Fruit fly (Drosophila melanogaster): ENCODE results near the gene CG13358.

The CG13358 gene

DNA sequence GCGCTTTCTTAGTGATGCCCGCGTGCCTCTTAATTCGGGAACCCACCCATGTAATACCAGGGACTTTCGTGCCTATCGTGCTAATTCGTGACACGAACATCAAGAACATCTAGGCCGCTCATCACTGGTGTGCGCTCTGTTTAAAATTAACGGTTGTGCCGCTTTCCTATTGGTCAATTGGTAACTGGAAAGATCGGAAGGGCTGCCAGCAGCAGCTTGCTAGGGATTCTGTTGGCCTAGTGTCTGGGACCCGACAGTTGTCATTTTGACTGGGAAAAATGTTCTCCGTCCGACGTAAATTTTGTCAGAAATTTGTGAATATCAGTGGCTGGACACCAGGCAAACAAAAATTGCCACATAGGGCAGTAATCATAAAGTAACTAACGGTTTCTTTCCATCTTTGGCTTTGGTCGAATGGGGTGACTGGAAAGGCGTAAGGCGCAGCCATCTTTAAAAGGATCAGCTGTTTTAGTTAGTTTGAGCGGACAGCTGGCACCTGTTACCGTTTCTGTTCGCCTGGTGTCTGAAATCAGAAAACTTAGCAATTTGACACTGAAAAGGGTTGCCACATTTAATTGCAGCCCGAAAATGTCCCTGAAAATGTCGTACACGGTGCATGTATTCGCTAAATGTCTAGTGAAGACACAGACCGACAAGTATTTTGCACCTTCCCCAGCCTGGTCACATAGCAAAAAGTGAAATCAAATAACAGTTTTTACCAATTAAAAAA, 45.7 kb downstream of the CG13358 start, which contains the start of gene CG5273 (continued):
- TF ChIP-seq CG15269 (tag; optimal IDR thresholded peaks at IDR 0.05) (peak; percentile 2), fd3F (GFP tag; optimal IDR thresholded peaks at IDR 0.05) (no peak), CG6175 (GFP tag; IDR thresholded peaks at IDR 0.05) (no peak), gt (GFP tag; IDR thresholded peaks at IDR 0.05) (no peak), CG12744 (GFP tag; optimal IDR thresholded peaks at IDR 0.05) (no peak), CG15479 (GFP tag; optimal IDR thresholded peaks at IDR 0.05) (no peak), CG32532 (GFP tag; IDR thresholded peaks at IDR 0.05) (no peak; the same call in 1 of the 2 replicates), ci (GFP tag; IDR thresholded peaks at IDR 0.05) (peak; percentile 44; the same call in 2 of the 3 replicates), CG42726 (GFP tag; IDR thresholded peaks at IDR 0.05; ENCODE audit: partially characterized antibody) (peak; percentile 85), CG6683 (GFP tag; optimal IDR thresholded peaks at IDR 0.05) (no peak), az2 (GFP tag; optimal IDR thresholded peaks at IDR 0.05) (no peak), knrl (GFP tag; IDR thresholded peaks at IDR 0.05; ENCODE audit: partially characterized antibody) (peak; percentile 81), MESR4 (GFP tag; optimal IDR thresholded peaks at IDR 0.05) (peak; percentile 85), salm (tag; optimal IDR thresholded peaks at IDR 0.05) (peak; percentile 33), gcm2 (GFP tag; optimal IDR thresholded peaks at IDR 0.05) (no peak), CG11398 (GFP tag; optimal IDR thresholded peaks at IDR 0.05) (no peak), gsb-n (tag; optimal IDR thresholded peaks at IDR 0.05) (peak; percentile 25), tio (GFP tag; optimal IDR thresholded peaks at IDR 0.05) (no peak), CG1832 (GFP tag; optimal IDR thresholded peaks at IDR 0.05) (no peak), CG4707 (GFP tag; optimal IDR thresholded peaks at IDR 0.05) (no peak), chm (GFP tag; IDR thresholded peaks at IDR 0.05) (peak; percentile 62; the same call in 1 of the 2 replicates), ewg (GFP tag; optimal IDR thresholded peaks at IDR 0.05) (no peak), Spps (tag; optimal IDR thresholded peaks at IDR 0.05) (no peak), CG3847 (GFP tag; IDR thresholded peaks at IDR 0.05) (peak; percentile 61; the same call in 1 of the 2 replicates), shn (GFP tag; optimal IDR thresholded peaks at IDR 0.05) (no peak), phol (tag; optimal IDR thresholded peaks at IDR 0.05) (peak; percentile 94), nau (GFP tag; optimal IDR thresholded peaks at IDR 0.05) (no peak), cad (GFP tag; optimal IDR thresholded peaks at IDR 0.05) (peak; percentile 54), CG17802 (tag; optimal IDR thresholded peaks at IDR 0.05) (no peak), CG12104 (GFP tag; optimal IDR thresholded peaks at IDR 0.05) (no peak), dan (GFP tag; IDR thresholded peaks at IDR 0.05) (no peak), odd (GFP tag; optimal IDR thresholded peaks at IDR 0.05) (no peak), CG17328 (GFP tag; IDR thresholded peaks at IDR 0.05) (no peak), CG1647 (GFP tag; optimal IDR thresholded peaks at IDR 0.05) (no peak), hbn (GFP tag; IDR thresholded peaks at IDR 0.05; ENCODE audit: partially characterized antibody) (peak; percentile 96), z (GFP tag; IDR thresholded peaks at IDR 0.05) (no peak), CG7556 (GFP tag; optimal IDR thresholded peaks at IDR 0.05) (peak; percentile 7), tup (GFP tag; optimal IDR thresholded peaks at IDR 0.05) (no peak), CG2712 (tag; optimal IDR thresholded peaks at IDR 0.05) (peak; percentile 34), CG3407 (GFP tag; optimal IDR thresholded peaks at IDR 0.05) (no peak), Dp (GFP tag; optimal IDR thresholded peaks at IDR 0.05) (peak; percentile 56), lmd (GFP tag; IDR thresholded peaks at IDR 0.05) (peak; percentile 8; the same call in 1 of the 2 replicates), CG1024 (GFP tag; IDR thresholded peaks at IDR 0.05) (no peak), nerfin-2 (GFP tag; IDR thresholded peaks at IDR 0.05; ENCODE audit: partially characterized antibody) (peak; percentile 74), CG16813 (GFP tag; IDR thresholded peaks at IDR 0.05; ENCODE audit: partially characterized antibody) (peak; percentile 94), CG8281 (tag; optimal IDR thresholded peaks at IDR 0.05) (no peak), CG2129 (GFP tag; IDR thresholded peaks at IDR 0.05; ENCODE audit: partially characterized antibody) (peak; percentile 99), lbe (GFP tag; optimal IDR thresholded peaks at IDR 0.05) (peak; percentile 45), Tbp (GFP tag; optimal IDR thresholded peaks at IDR 0.05) (no peak)

Measured in whole organism, embryonic.